Fruit fly (Drosophila melanogaster) Kc167 (cell line): Measurements from ENCODE around the gene nAChRbeta3.

Source experiments
- insv ChIP-seq: fragments of >200 bp; optimal IDR thresholded peaks from 3 replicates; lab custom pipeline; 2018; ENCODE audit warnings: missing external identifiers
- psq ChIP-seq: fragments of >200 bp; optimal IDR thresholded peaks from 2 replicates; lab custom pipeline; 2017; ENCODE audit warnings: missing external identifiers

DNA sequence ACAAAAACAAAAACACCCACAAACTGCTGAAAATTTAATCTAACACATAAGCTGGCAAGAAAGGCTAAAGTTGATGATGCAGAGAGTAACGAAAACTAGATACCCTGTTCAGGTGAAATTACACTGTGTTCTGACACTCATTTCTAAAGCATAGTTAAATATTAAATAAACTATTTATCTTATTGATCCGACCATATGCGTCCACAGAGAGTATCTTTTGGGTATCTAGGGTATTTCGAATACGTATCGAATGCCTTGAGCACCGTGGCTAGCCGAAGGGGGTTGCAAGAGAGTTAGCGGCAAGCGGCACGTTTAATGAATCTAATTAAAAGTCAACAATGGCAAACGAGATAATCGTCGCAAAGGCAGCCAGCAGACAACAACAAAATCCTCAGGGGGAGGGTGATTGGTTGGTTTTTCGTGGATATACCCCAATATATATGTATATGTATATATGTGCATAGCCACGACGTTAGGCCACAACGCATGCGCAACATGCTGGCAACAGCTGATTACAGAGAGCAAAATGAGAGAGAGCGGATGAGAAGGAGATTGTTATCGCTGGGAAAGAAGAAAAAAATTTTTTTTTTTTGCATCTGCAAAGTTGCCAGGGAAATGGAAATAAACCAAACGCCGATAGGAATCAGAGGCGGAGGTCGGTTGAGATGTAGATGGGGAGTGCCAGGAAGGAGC lies 22.8 kb upstream of the nAChRbeta3 start:
- no peak for TF ChIP-seq insv (lab: Kevin White, UChicago)
- no peak for TF ChIP-seq psq (lab: Kevin White, UChicago)
